Worm (Caenorhabditis elegans) whole organism, young adult: Measurements from ENCODE around the gene dpy-10.

Experiments
- B0261.1 ChIP-seq: sonication (generic microtip); optimal IDR thresholded peaks from 2 replicates; lab custom pipeline; 2016; ENCODE audit warnings: mild to moderate bottlenecking, missing genetic modification characterization, moderate library complexity, missing compliant biosample characterization
- D2030.7 ChIP-seq: fragments of 200-800 bp; sonication (Bioruptor generic); IDR thresholded peaks from 2 replicates; pipeline ENCODE4 v1.3.6; 2022; ENCODE audit warnings: missing genetic modification reagents, missing genetic modification characterization, missing compliant biosample characterization
- F23B12.7 ChIP-seq: sonication (generic microtip); optimal IDR thresholded peaks from 2 replicates; lab custom pipeline; 2017; ENCODE audit warnings: missing genetic modification characterization, mild to moderate bottlenecking, missing compliant biosample characterization, antibody characterized with exemption, moderate library complexity; ENCODE audit not compliant: insufficient read depth
- F57A8.1 ChIP-seq: fragments of 200-800 bp; sonication (Bioruptor generic); optimal IDR thresholded peaks from 2 replicates; lab custom pipeline; 2018; ENCODE audit warnings: mild to moderate bottlenecking, missing genetic modification characterization, moderate library complexity, missing compliant biosample characterization
- K11D2.4 ChIP-seq: fragments of 200-800 bp; sonication (Bioruptor generic); IDR thresholded peaks from 2 replicates; pipeline ENCODE4 v1.3.6; 2022; ENCODE audit warnings: missing genetic modification reagents, missing genetic modification characterization, missing compliant biosample characterization
- T07F8.4 ChIP-seq: sonication (generic microtip); optimal IDR thresholded peaks from 2 replicates; lab custom pipeline; 2016; ENCODE audit warnings: mild to moderate bottlenecking, missing genetic modification characterization, moderate library complexity, missing compliant biosample characterization
- Y67H2A.10 ChIP-seq: fragments of 200-800 bp; sonication (Bioruptor generic); conservative IDR thresholded peaks from 2 replicates; pipeline ENCODE4 v1.3.6; 2022; ENCODE audit warnings: missing genetic modification reagents, missing genetic modification characterization, missing compliant biosample characterization
- attf-5 ChIP-seq: fragments of 200-800 bp; sonication (Bioruptor generic); optimal IDR thresholded peaks from 2 replicates; lab custom pipeline; 2018; ENCODE audit warnings: mild to moderate bottlenecking, missing genetic modification characterization, missing compliant biosample characterization
- bed-2 ChIP-seq: fragments of 200-800 bp; sonication (Bioruptor generic); IDR thresholded peaks from 2 replicates; pipeline ENCODE4 v1.3.6; 2022; ENCODE audit warnings: missing genetic modification reagents, missing genetic modification characterization, missing compliant biosample characterization
- ccch-3 ChIP-seq: fragments of 200-800 bp; sonication (Bioruptor generic); optimal IDR thresholded peaks from 2 replicates; lab custom pipeline; 2018; ENCODE audit warnings: mild to moderate bottlenecking, missing genetic modification characterization, missing compliant biosample characterization
- cebp-1 ChIP-seq, 2 experiments: fragments of 200-800 bp in 1 of 2; sonication (Bioruptor generic) in 1 of 2; sonication (generic microtip) in 1 of 2; IDR thresholded peaks in 1 of 2; optimal IDR thresholded peaks in 1 of 2; 2 replicates each; pipeline versions ENCODE4 v1.3.6 to Lab custom; 2017 to 2022; ENCODE audit warnings: missing compliant biosample characterization in 2 of 2, missing genetic modification characterization in 2 of 2, mild to moderate bottlenecking in 1 of 2, missing genetic modification reagents in 1 of 2, moderate library complexity in 1 of 2
- cebp-2 ChIP-seq: fragments of 200-800 bp; sonication (Bioruptor generic); IDR thresholded peaks from 2 replicates; pipeline ENCODE4 v1.3.6; 2022; ENCODE audit warnings: missing genetic modification characterization, missing compliant biosample characterization
- ceh-27 ChIP-seq: fragments of 200-800 bp; sonication (Bioruptor generic); optimal IDR thresholded peaks from 2 replicates; lab custom pipeline; 2018; ENCODE audit warnings: mild to moderate bottlenecking, missing genetic modification characterization, moderate library complexity, missing compliant biosample characterization
- ceh-40 ChIP-seq: fragments of 200-800 bp; sonication (Bioruptor generic); IDR thresholded peaks from 2 replicates; pipeline ENCODE4 v1.3.6; 2022; ENCODE audit warnings: missing genetic modification characterization, missing compliant biosample characterization
- dox-1 ChIP-seq: fragments of 200-800 bp; sonication (Bioruptor generic); IDR thresholded peaks from 2 replicates; pipeline ENCODE4 v1.3.6; 2022; ENCODE audit warnings: missing genetic modification reagents, missing genetic modification characterization, missing compliant biosample characterization
- dpff-1 ChIP-seq: sonication (generic microtip); optimal IDR thresholded peaks from 2 replicates; lab custom pipeline; 2017; ENCODE audit warnings: mild to moderate bottlenecking, missing genetic modification characterization, missing compliant biosample characterization
- efl-1 ChIP-seq: fragments of 150-350 bp; optimal IDR thresholded peaks from 2 replicates; lab custom pipeline; 2014; ENCODE audit warnings: missing biosample characterization, missing genetic modification reagents, missing genetic modification characterization
- egl-44 ChIP-seq: fragments of 200-800 bp; sonication (Bioruptor generic); IDR thresholded peaks from 2 replicates; pipeline ENCODE4 v1.3.6; 2022; ENCODE audit warnings: missing genetic modification reagents, missing genetic modification characterization, missing compliant biosample characterization
- egrh-3 ChIP-seq: fragments of 200-800 bp; sonication (Bioruptor generic); IDR thresholded peaks from 2 replicates; pipeline ENCODE4 v1.3.6; 2022; ENCODE audit warnings: missing genetic modification reagents, missing genetic modification characterization, missing compliant biosample characterization
- ekl-4 ChIP-seq: fragments of 200-800 bp; sonication (Bioruptor generic); IDR thresholded peaks from 2 replicates; pipeline ENCODE4 v1.3.6; 2022; ENCODE audit warnings: missing genetic modification reagents, missing genetic modification characterization, missing compliant biosample characterization
- him-1 ChIP-seq: sonication (generic microtip); optimal IDR thresholded peaks from 2 replicates; lab custom pipeline; 2016; ENCODE audit warnings: missing genotype, missing genetic modification reagents, missing genetic modification characterization, missing compliant biosample characterization
- hmg-1.2 ChIP-seq: fragments of 200-800 bp; sonication (Bioruptor generic); IDR thresholded peaks from 2 replicates; pipeline ENCODE4 v1.3.6; 2022; ENCODE audit warnings: missing genetic modification reagents, missing genetic modification characterization, missing compliant biosample characterization
- let-526 ChIP-seq: fragments of 200-800 bp; sonication (Bioruptor generic); IDR thresholded peaks from 2 replicates; pipeline ENCODE4 v1.3.6; 2022; ENCODE audit warnings: missing genetic modification reagents, missing genetic modification characterization, missing compliant biosample characterization
- let-607 ChIP-seq, 2 experiments: fragments of 200-800 bp in 1 of 2; sonication (Bioruptor generic) in 1 of 2; sonication (generic microtip) in 1 of 2; optimal IDR thresholded peaks; 2 replicates each; lab custom pipeline; 2016 to 2018; ENCODE audit warnings: mild to moderate bottlenecking in 2 of 2, missing compliant biosample characterization in 2 of 2, missing genetic modification characterization in 2 of 2, moderate library complexity in 2 of 2, missing genotype in 1 of 2
- lin-35 ChIP-seq, 3 experiments: fragments of 150-350 bp in 2 of 3; sonication (generic microtip) in 1 of 3; optimal IDR thresholded peaks; 2 replicates each; lab custom pipeline; 2014 to 2018; ENCODE audit warnings: missing biosample characterization in 3 of 3, missing genetic modification characterization in 3 of 3, missing genetic modification reagents in 3 of 3
- madf-10 ChIP-seq: sonication (generic microtip); optimal IDR thresholded peaks from 2 replicates; lab custom pipeline; 2016; ENCODE audit warnings: mild to moderate bottlenecking, missing genetic modification characterization, missing compliant biosample characterization
- madf-3 ChIP-seq: fragments of 200-800 bp; sonication (Bioruptor generic); IDR thresholded peaks from 2 replicates; pipeline ENCODE4 v1.3.6; 2022; ENCODE audit warnings: missing genetic modification reagents, missing genetic modification characterization, missing compliant biosample characterization
- madf-6 ChIP-seq: fragments of 200-800 bp; sonication (Bioruptor generic); IDR thresholded peaks from 2 replicates; pipeline ENCODE4 v1.3.6; 2022; ENCODE audit warnings: missing genetic modification reagents, missing genetic modification characterization, missing compliant biosample characterization
- mcd-1 ChIP-seq: fragments of 200-800 bp; sonication (Bioruptor generic); IDR thresholded peaks from 2 replicates; pipeline ENCODE4 v1.3.6; 2022; ENCODE audit warnings: missing genetic modification reagents, missing genetic modification characterization, missing compliant biosample characterization
- nfya-2 ChIP-seq: fragments of 200-800 bp; sonication (Bioruptor generic); IDR thresholded peaks from 2 replicates; pipeline ENCODE4 v1.3.6; 2022; ENCODE audit warnings: missing genetic modification reagents, missing genetic modification characterization, missing compliant biosample characterization
- nfyb-1 ChIP-seq: fragments of 200-800 bp; sonication (Bioruptor generic); IDR thresholded peaks from 2 replicates; pipeline ENCODE4 v1.3.6; 2022; ENCODE audit warnings: missing genetic modification reagents, missing genetic modification characterization, missing compliant biosample characterization
- nhr-179 ChIP-seq: sonication (generic microtip); optimal IDR thresholded peaks from 2 replicates; lab custom pipeline; 2016; ENCODE audit warnings: mild to moderate bottlenecking, missing genetic modification characterization, missing compliant biosample characterization
- nhr-27 ChIP-seq: fragments of 200-800 bp; sonication (Bioruptor generic); optimal IDR thresholded peaks from 2 replicates; lab custom pipeline; 2018; ENCODE audit warnings: mild to moderate bottlenecking, missing genetic modification characterization, moderate library complexity, missing compliant biosample characterization
- nhr-80 ChIP-seq: sonication (generic microtip); optimal IDR thresholded peaks from 2 replicates; lab custom pipeline; 2016; ENCODE audit warnings: missing genetic modification characterization, missing compliant biosample characterization
- repo-1 ChIP-seq: sonication (generic microtip); optimal IDR thresholded peaks from 2 replicates; lab custom pipeline; 2017; ENCODE audit warnings: mild to moderate bottlenecking, missing genetic modification characterization, missing compliant biosample characterization
- rpc-1 ChIP-seq, 2 experiments: fragments of 150-350 bp in 1 of 2; sonication (generic microtip) in 1 of 2; optimal IDR thresholded peaks; 2 replicates each; lab custom pipeline; 2014 to 2018; ENCODE audit warnings: missing biosample characterization in 1 of 2, missing genetic modification characterization in 1 of 2, missing genetic modification reagents in 1 of 2, missing genotype in 1 of 2
- sea-2 ChIP-seq: fragments of 200-800 bp; sonication (Bioruptor generic); IDR thresholded peaks from 2 replicates; pipeline ENCODE4 v1.3.6; 2022; ENCODE audit warnings: missing genetic modification characterization, missing compliant biosample characterization
- snpc-3.4 ChIP-seq: sonication (generic microtip); optimal IDR thresholded peaks from 2 replicates; lab custom pipeline; 2017; ENCODE audit warnings: missing genetic modification characterization, mild to moderate bottlenecking, missing compliant biosample characterization, antibody characterized with exemption, moderate library complexity, missing genotype, missing genetic modification reagents
- snpc-4 ChIP-seq, 5 experiments: fragments of 150-350 bp in 1 of 5; sonication (generic microtip) in 4 of 5; optimal IDR thresholded peaks; 2 replicates each; lab custom pipeline; 2014 to 2018; ENCODE audit warnings: missing genetic modification characterization in 5 of 5, missing biosample characterization in 3 of 5, antibody characterized with exemption in 2 of 5, mild to moderate bottlenecking in 2 of 5, missing compliant biosample characterization in 2 of 5, missing genotype in 2 of 5, moderate library complexity in 2 of 5, missing genetic modification reagents in 1 of 5
- somi-1 ChIP-seq: fragments of 200-800 bp; sonication (Bioruptor generic); optimal IDR thresholded peaks from 2 replicates; lab custom pipeline; 2018; ENCODE audit warnings: mild to moderate bottlenecking, missing genetic modification characterization, missing compliant biosample characterization
- zfh-2 ChIP-seq: fragments of 200-800 bp; sonication (Bioruptor generic); conservative IDR thresholded peaks from 2 replicates; pipeline ENCODE4 v1.3.6; 2022; ENCODE audit warnings: missing genetic modification reagents, missing genetic modification characterization, missing compliant biosample characterization
- zim-3 ChIP-seq: sonication (generic microtip); optimal IDR thresholded peaks from 2 replicates; lab custom pipeline; 2017; ENCODE audit warnings: mild to moderate bottlenecking, missing genetic modification characterization, moderate library complexity, missing compliant biosample characterization

dpy-10 gene

ce11 chrII:6689088-6689487 lies 22.9 kb downstream of the dpy-10 start:
- no peak for TF ChIP-seq let-607 (tag; optimal IDR thresholded peaks at IDR 0.05; lab: Kevin White, UChicago)
- TF ChIP-seq ekl-4 (GFP tag; lab: Robert Waterston, UW) = no peak
- TF ChIP-seq cebp-1 (GFP tag; IDR thresholded peaks at IDR 0.05; lab: Robert Waterston, UW) = no peak
- TF ChIP-seq cebp-1 (tag; optimal IDR thresholded peaks at IDR 0.05; lab: Kevin White, UChicago) = no peak
- no peak for TF ChIP-seq madf-6 (GFP tag; lab: Robert Waterston, UW)
- TF ChIP-seq egl-44 (GFP tag; lab: Robert Waterston, UW) = no peak
- TF ChIP-seq dpff-1 (tag; lab: Kevin White, UChicago) = no peak
- no peak for TF ChIP-seq D2030.7
- TF ChIP-seq, all 124 proteins: peak for 0

ce11 chrII:6685964-6686363 lies 26.1 kb downstream of the dpy-10 start:
- peak; percentile 71 for TF ChIP-seq zfh-2 (GFP tag; lab: Robert Waterston, UW)
- TF ChIP-seq sea-2 = no peak
- TF ChIP-seq F23B12.7 (tag; lab: Kevin White, UChicago) = no peak
- TF ChIP-seq ceh-27 = no peak
- TF ChIP-seq F57A8.1 (GFP tag; lab: Kevin White, UChicago) = no peak
- TF ChIP-seq K11D2.4 = no peak
- TF ChIP-seq nhr-80 = no peak
- TF ChIP-seq nhr-179 = no peak
- TF ChIP-seq egrh-3 = peak; percentile 21; the same call in 1 of the 2 replicates
- TF ChIP-seq B0261.1 (tag; lab: Kevin White, UChicago) = no peak
- TF ChIP-seq repo-1 (tag; lab: Kevin White, UChicago) = no peak
- no peak for TF ChIP-seq nfya-2 (GFP tag; lab: Robert Waterston, UW)
- TF ChIP-seq, all 124 proteins: peak for 2

ce11 chrII:6683663-6684285 lies 28.3 kb downstream of the dpy-10 start, which contains the start of gene gyf-1:
Gene gyf-1, plus strand, starts transcription at chrII:6684235.
- TF ChIP-seq madf-10 (tag; lab: Kevin White, UChicago) = no peak
- TF ChIP-seq nhr-179 = no peak
- no peak for TF ChIP-seq snpc-3.4 (tag; lab: Kevin White, UChicago)
- no peak for TF ChIP-seq him-1
- TF ChIP-seq Y67H2A.10 (GFP tag; lab: Robert Waterston, UW) = no peak
- no peak for TF ChIP-seq F57A8.1 (GFP tag; lab: Kevin White, UChicago)
- TF ChIP-seq ceh-40 (GFP tag; lab: Robert Waterston, UW) = no peak
- TF ChIP-seq nfyb-1 (GFP tag; lab: Robert Waterston, UW) = no peak
- TF ChIP-seq bed-2 = no peak
- TF ChIP-seq let-526 (GFP tag; lab: Robert Waterston, UW) = no peak
- peak; percentile 68; the same call in 1 of the 2 replicates for TF ChIP-seq zfh-2 (GFP tag; lab: Robert Waterston, UW)
- peak; percentile 39 for TF ChIP-seq ceh-27
- TF ChIP-seq let-607 (tag; optimal IDR thresholded peaks at IDR 0.05; lab: Kevin White, UChicago) = peak in 1 of 2 experiments; percentile 34
- TF ChIP-seq efl-1 (GFP tag; lab: Kevin White, UChicago) = no peak
- no peak for TF ChIP-seq zim-3
- no peak for TF ChIP-seq nhr-27 (tag; lab: Kevin White, UChicago)
- TF ChIP-seq hmg-1.2 (GFP tag; lab: Robert Waterston, UW) = peak; percentile 81
- no peak for TF ChIP-seq egrh-3
- peak; percentile 74 for TF ChIP-seq nhr-80
- peak; percentile 80 for TF ChIP-seq attf-5 (GFP tag; lab: Kevin White, UChicago)
- peak; percentile 56; the same call in 1 of the 2 replicates for TF ChIP-seq madf-3 (GFP tag; lab: Robert Waterston, UW)
- peak in 1 of 3 experiments; percentile 27 for TF ChIP-seq lin-35 (GFP tag; optimal IDR thresholded peaks at IDR 0.05; lab: Kevin White, UChicago)
- peak; percentile 57; the same call in 1 of the 2 replicates for TF ChIP-seq dox-1
- no peak for TF ChIP-seq ccch-3
- TF ChIP-seq mcd-1 (GFP tag; lab: Robert Waterston, UW) = peak; percentile 13; the same call in 1 of the 2 replicates
- TF ChIP-seq T07F8.4 (tag; lab: Kevin White, UChicago) = no peak
- no peak for TF ChIP-seq somi-1
- no peak for TF ChIP-seq egl-44 (GFP tag; lab: Robert Waterston, UW)
- TF ChIP-seq rpc-1 (optimal IDR thresholded peaks at IDR 0.05; lab: Kevin White, UChicago) = no peak
- TF ChIP-seq rpc-1 (tag; optimal IDR thresholded peaks at IDR 0.05; lab: Kevin White, UChicago) = no peak
- no peak for TF ChIP-seq snpc-4 (GFP tag; optimal IDR thresholded peaks at IDR 0.05; lab: Kevin White, UChicago)
- TF ChIP-seq snpc-4 (tag; optimal IDR thresholded peaks at IDR 0.05; lab: Kevin White, UChicago) = no peak
- no peak for TF ChIP-seq cebp-2
